3 worm cellular contexts compared by ENCODE assay signal in the genomic region with DNA sequence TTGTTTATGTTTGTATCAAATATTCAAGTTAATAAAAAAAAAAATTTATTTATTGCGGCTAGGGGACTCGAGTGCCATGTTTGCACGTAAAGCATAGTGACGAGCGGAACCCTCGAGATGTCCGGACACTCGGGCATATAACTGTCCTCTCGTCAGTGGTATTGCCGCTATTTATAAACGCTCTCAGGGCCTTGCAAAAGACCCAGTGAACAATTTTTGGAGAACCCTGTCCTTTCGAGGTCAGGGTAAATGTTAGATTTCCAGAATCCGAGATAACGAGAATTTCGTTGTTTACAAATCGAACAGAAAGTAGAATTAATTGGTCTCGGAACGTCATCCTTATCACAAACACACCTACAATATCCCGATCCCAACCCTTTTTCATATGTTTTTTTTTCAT.
TF ChIP-seq lines count a peak whose summit lies in the region.

Gene D1086.3, plus strand, starts transcription at position 390 of the 400 bp plus-strand sequence.

TF ChIP-seq in whole organism, L1 larva, 84 proteins besides CTCF, POLR2A, EP300 and RAD21 (continued from another document and continues in another):
- TF ChIP-seq elt-2 (tag; optimal IDR thresholded peaks at IDR 0.05; lab: Kevin White, UChicago) (peak; percentile 55), nhr-237 (tag; optimal IDR thresholded peaks at IDR 0.05; lab: Kevin White, UChicago) (no peak), hlh-17 (GFP tag; optimal IDR thresholded peaks at IDR 0.05; lab: Kevin White, UChicago; ENCODE audit: borderline replicate concordance) (no peak), lsy-2 (tag; optimal IDR thresholded peaks at IDR 0.05; lab: Kevin White, UChicago) (peak in 1 of 2 experiments; percentile 42), ceh-88 (GFP tag; IDR thresholded peaks at IDR 0.05; lab: Robert Waterston, UW) (no peak), lir-3 (tag; optimal IDR thresholded peaks at IDR 0.05; lab: Kevin White, UChicago; ENCODE audit: poor library complexity) (no peak), grh-1 (GFP tag; IDR thresholded peaks at IDR 0.05; lab: Robert Waterston, UW) (peak; percentile 53; the same call in 1 of the 2 replicates), lin-13 (GFP tag; optimal IDR thresholded peaks at IDR 0.05; lab: Kevin White, UChicago) (no peak), ztf-4 (tag; optimal IDR thresholded peaks at IDR 0.05; lab: Kevin White, UChicago) (no peak), nhr-76 (tag; optimal IDR thresholded peaks at IDR 0.05; lab: Kevin White, UChicago) (no peak), nhr-85 (tag; lab: Kevin White, UChicago) (peak; percentile 87), pag-3 (tag; optimal IDR thresholded peaks at IDR 0.05; lab: Kevin White, UChicago; ENCODE audit: borderline replicate concordance, insufficient read depth) (no peak), zip-4 (GFP tag; optimal IDR thresholded peaks at IDR 0.05; lab: Kevin White, UChicago) (no peak), mab-9 (GFP tag; IDR thresholded peaks at IDR 0.05; lab: Robert Waterston, UW) (no peak), hpl-2 (GFP tag; optimal IDR thresholded peaks at IDR 0.05; lab: Kevin White, UChicago) (no peak), nhr-84 (tag; optimal IDR thresholded peaks at IDR 0.05; lab: Kevin White, UChicago) (no peak), efl-1 (optimal IDR thresholded peaks at IDR 0.05; lab: Kevin White, UChicago) (peak; percentile 17 to 47), efl-1 (GFP tag; optimal IDR thresholded peaks at IDR 0.05 in 1 of 2; lab: Kevin White, UChicago) (peak in 1 of 2 experiments; percentile 92), zag-1 (tag; optimal IDR thresholded peaks at IDR 0.05; lab: Kevin White, UChicago) (no peak), unc-130 (tag; optimal IDR thresholded peaks at IDR 0.05; lab: Kevin White, UChicago) (no peak), ces-1 (GFP tag; optimal IDR thresholded peaks at IDR 0.05; lab: Kevin White, UChicago) (no peak), dpl-1 (GFP tag; optimal IDR thresholded peaks at IDR 0.05; lab: Kevin White, UChicago) (no peak), ztf-11 (tag; optimal IDR thresholded peaks at IDR 0.05; lab: Kevin White, UChicago) (no peak), unc-98 (GFP tag; IDR thresholded peaks at IDR 0.05; lab: Robert Waterston, UW) (no peak), snu-23 (GFP tag; optimal IDR thresholded peaks at IDR 0.05; lab: Kevin White, UChicago) (peak; percentile 48), lin-14 (GFP tag; optimal IDR thresholded peaks at IDR 0.05; lab: Kevin White, UChicago) (peak; percentile 4), lin-15B (tag; optimal IDR thresholded peaks at IDR 0.05; lab: Kevin White, UChicago) (no peak), xbp-1 (tag; optimal IDR thresholded peaks at IDR 0.05; lab: Kevin White, UChicago) (peak; percentile 27), sup-37 (GFP tag; optimal IDR thresholded peaks at IDR 0.05; lab: Kevin White, UChicago) (no peak), skn-1 (tag; optimal IDR thresholded peaks at IDR 0.05; lab: Kevin White, UChicago) (no peak), irx-1 (tag; optimal IDR thresholded peaks at IDR 0.05; lab: Kevin White, UChicago) (no peak), pax-3 (tag; optimal IDR thresholded peaks at IDR 0.05; lab: Kevin White, UChicago) (no peak), nhr-28 (tag; optimal IDR thresholded peaks at IDR 0.05; lab: Kevin White, UChicago) (no peak), rnt-1 (tag; optimal IDR thresholded peaks at IDR 0.05; lab: Kevin White, UChicago) (peak; percentile 82), elt-3 (tag; optimal IDR thresholded peaks at IDR 0.05; lab: Kevin White, UChicago) (peak in 1 of 6 experiments; percentile 7), unc-86 (tag; optimal IDR thresholded peaks at IDR 0.05; lab: Kevin White, UChicago) (no peak), nhr-47 (tag; optimal IDR thresholded peaks at IDR 0.05; lab: Kevin White, UChicago) (peak; percentile 72), F16B12.6 (tag; optimal IDR thresholded peaks at IDR 0.05; lab: Kevin White, UChicago) (no peak), ceh-63 (GFP tag; optimal IDR thresholded peaks at IDR 0.05; lab: Kevin White, UChicago) (no peak), vab-15 (tag; optimal IDR thresholded peaks at IDR 0.05; lab: Kevin White, UChicago) (no peak), lin-39 (tag; optimal IDR thresholded peaks at IDR 0.05; lab: Kevin White, UChicago) (peak; percentile 75), hlh-4 (tag; optimal IDR thresholded peaks at IDR 0.05; lab: Kevin White, UChicago) (no peak), mef-2 (tag; optimal IDR thresholded peaks at IDR 0.05; lab: Kevin White, UChicago) (no peak)

TF ChIP-seq in whole organism, L4 larva, 104 proteins besides CTCF, POLR2A, EP300 and RAD21 (continued from another document):
- TF ChIP-seq arid-1 (GFP tag; conservative IDR thresholded peaks at IDR 0.05; lab: Robert Waterston, UW) = peak; percentile 57; the same call in 1 of the 2 replicates
- TF ChIP-seq nhr-10 (tag; optimal IDR thresholded peaks at IDR 0.05; lab: Kevin White, UChicago) = no peak
- TF ChIP-seq nhr-48 (tag; optimal IDR thresholded peaks at IDR 0.05; lab: Kevin White, UChicago) = no peak
- TF ChIP-seq lim-7 (GFP tag; IDR thresholded peaks at IDR 0.05; lab: Robert Waterston, UW) = no peak
- TF ChIP-seq lir-3 (tag; optimal IDR thresholded peaks at IDR 0.05; lab: Kevin White, UChicago) = no peak
- TF ChIP-seq ZK546.5 (tag; optimal IDR thresholded peaks at IDR 0.05; lab: Kevin White, UChicago) = no peak
- no peak for TF ChIP-seq dmd-8 (GFP tag; IDR thresholded peaks at IDR 0.05; lab: Robert Waterston, UW)
- no peak for TF ChIP-seq tag-97 (GFP tag; IDR thresholded peaks at IDR 0.05; lab: Robert Waterston, UW)
- TF ChIP-seq cey-2 (tag; optimal IDR thresholded peaks at IDR 0.05; lab: Kevin White, UChicago; ENCODE audit: borderline replicate concordance, insufficient read depth) = no peak
- peak in 1 of 2 experiments; percentile 37 for TF ChIP-seq lsy-2 (tag; optimal IDR thresholded peaks at IDR 0.05; lab: Kevin White, UChicago)
- no peak for TF ChIP-seq saeg-2 (GFP tag; IDR thresholded peaks at IDR 0.05; lab: Robert Waterston, UW)
- TF ChIP-seq ZK337.2 (GFP tag; IDR thresholded peaks at IDR 0.05; lab: Robert Waterston, UW) = no peak
- peak; percentile 97 for TF ChIP-seq ama-1 (optimal IDR thresholded peaks at IDR 0.05; lab: Kevin White, UChicago)
- TF ChIP-seq ceh-62 (tag; optimal IDR thresholded peaks at IDR 0.05; lab: Kevin White, UChicago) = no peak
- TF ChIP-seq skn-1 (tag; optimal IDR thresholded peaks at IDR 0.05; lab: Kevin White, UChicago) = no peak
- TF ChIP-seq hlh-11 (tag; optimal IDR thresholded peaks at IDR 0.05; lab: Kevin White, UChicago) = peak; percentile 30
- TF ChIP-seq sdz-12 (GFP tag; optimal IDR thresholded peaks at IDR 0.05; lab: Kevin White, UChicago) = no peak
- TF ChIP-seq nhr-41 (GFP tag; IDR thresholded peaks at IDR 0.05; lab: Robert Waterston, UW) = no peak
- no peak for TF ChIP-seq D1046.2 (GFP tag; IDR thresholded peaks at IDR 0.05; lab: Robert Waterston, UW)
- TF ChIP-seq nhr-102 (tag; optimal IDR thresholded peaks at IDR 0.05; lab: Kevin White, UChicago) = peak; percentile 11
- no peak for TF ChIP-seq madf-9 (GFP tag; conservative IDR thresholded peaks at IDR 0.05; lab: Robert Waterston, UW)
- peak; percentile 73; the same call in 1 of the 2 replicates for TF ChIP-seq lin-38 (GFP tag; IDR thresholded peaks at IDR 0.05; lab: Robert Waterston, UW)
- no peak for TF ChIP-seq ceh-28 (tag; optimal IDR thresholded peaks at IDR 0.05; lab: Kevin White, UChicago)
- TF ChIP-seq pha-4 (GFP tag; IDR thresholded peaks at IDR 0.05; lab: Robert Waterston, UW) = 0 out of 2 replicates have a peak, but pooled peaks have one; percentile 39
- TF ChIP-seq pha-4 (tag; optimal IDR thresholded peaks at IDR 0.05; lab: Kevin White, UChicago) = no peak
- TF ChIP-seq ceh-82 (tag; optimal IDR thresholded peaks at IDR 0.05; lab: Kevin White, UChicago) = no peak
- no peak for TF ChIP-seq R02D3.7 (tag; optimal IDR thresholded peaks at IDR 0.05; lab: Kevin White, UChicago)
- no peak for TF ChIP-seq nhr-77 (tag; optimal IDR thresholded peaks at IDR 0.05; lab: Kevin White, UChicago)
- no peak for TF ChIP-seq zfp-3 (GFP tag; conservative IDR thresholded peaks at IDR 0.05; lab: Robert Waterston, UW)
- TF ChIP-seq rbr-2 (tag; optimal IDR thresholded peaks at IDR 0.05; lab: Kevin White, UChicago) = peak; percentile 19
- 0 out of 2 replicates have a peak, but pooled peaks have one; percentile 23 for TF ChIP-seq hmg-1.1 (GFP tag; IDR thresholded peaks at IDR 0.05; lab: Robert Waterston, UW)
- no peak for TF ChIP-seq egl-27 (tag; optimal IDR thresholded peaks at IDR 0.05; lab: Kevin White, UChicago)
- no peak for TF ChIP-seq zip-11 (GFP tag; IDR thresholded peaks at IDR 0.05; lab: Robert Waterston, UW)
- no peak for TF ChIP-seq ctbp-1 (GFP tag; IDR thresholded peaks at IDR 0.05; lab: Robert Waterston, UW)
- TF ChIP-seq T20F7.1 (GFP tag; optimal IDR thresholded peaks at IDR 0.05; lab: Kevin White, UChicago) = no peak
- no peak for TF ChIP-seq daf-12 (tag; optimal IDR thresholded peaks at IDR 0.05; lab: Kevin White, UChicago)
- TF ChIP-seq nhr-111 (GFP tag; optimal IDR thresholded peaks at IDR 0.05; lab: Kevin White, UChicago) = no peak
- no peak for TF ChIP-seq vab-7 (GFP tag; IDR thresholded peaks at IDR 0.05; lab: Robert Waterston, UW)
- TF ChIP-seq nhr-237 (tag; optimal IDR thresholded peaks at IDR 0.05; lab: Kevin White, UChicago) = no peak
- TF ChIP-seq ces-1 (GFP tag; optimal IDR thresholded peaks at IDR 0.05; lab: Kevin White, UChicago) = no peak
- TF ChIP-seq mxl-3 (GFP tag; optimal IDR thresholded peaks at IDR 0.05; lab: Kevin White, UChicago) = no peak
- 0 out of 2 replicates have a peak, but pooled peaks have one; percentile 46 for TF ChIP-seq daf-19 (GFP tag; conservative IDR thresholded peaks at IDR 0.05; lab: Robert Waterston, UW)
- peak; percentile 85 for TF ChIP-seq F49E8.2 (tag; optimal IDR thresholded peaks at IDR 0.05; lab: Kevin White, UChicago; ENCODE audit: borderline replicate concordance)
- no peak for TF ChIP-seq zip-2 (tag; optimal IDR thresholded peaks at IDR 0.05; lab: Kevin White, UChicago)

TF ChIP-seq in whole organism, young adult, 124 proteins besides CTCF, POLR2A, EP300 and RAD21 (continued from another document):
- TF ChIP-seq Y79H2A.3 (GFP tag; conservative IDR thresholded peaks at IDR 0.05; lab: Robert Waterston, UW) (no peak), lsl-1 (GFP tag; optimal IDR thresholded peaks at IDR 0.05; lab: Kevin White, UChicago) (peak; percentile 73), hmg-1.2 (GFP tag; IDR thresholded peaks at IDR 0.05; lab: Robert Waterston, UW) (peak; percentile 97), ztf-22 (GFP tag; optimal IDR thresholded peaks at IDR 0.05; lab: Kevin White, UChicago) (no peak), pbrm-1 (GFP tag; IDR thresholded peaks at IDR 0.05; lab: Robert Waterston, UW) (peak; percentile 95), K12H6.12 (tag; optimal IDR thresholded peaks at IDR 0.05; lab: Kevin White, UChicago) (peak; percentile 15), Y67H2A.10 (GFP tag; conservative IDR thresholded peaks at IDR 0.05; lab: Robert Waterston, UW) (no peak), rpc-1 (optimal IDR thresholded peaks at IDR 0.05; lab: Kevin White, UChicago) (no peak), rpc-1 (tag; optimal IDR thresholded peaks at IDR 0.05; lab: Kevin White, UChicago) (no peak), dpl-1 (GFP tag; optimal IDR thresholded peaks at IDR 0.05; lab: Kevin White, UChicago) (no peak), Y56A3A.18 (GFP tag; IDR thresholded peaks at IDR 0.05; lab: Robert Waterston, UW) (no peak), F49E8.2 (tag; optimal IDR thresholded peaks at IDR 0.05; lab: Kevin White, UChicago; ENCODE audit: insufficient read depth) (peak; percentile 76), ztf-25 (GFP tag; IDR thresholded peaks at IDR 0.05; lab: Robert Waterston, UW) (0 out of 2 replicates have a peak, but pooled peaks have one; percentile 58), nhr-179 (tag; optimal IDR thresholded peaks at IDR 0.05; lab: Kevin White, UChicago) (no peak), K11D2.4 (GFP tag; IDR thresholded peaks at IDR 0.05; lab: Robert Waterston, UW) (no peak), hsf-1 (GFP tag; IDR thresholded peaks at IDR 0.05; lab: Robert Waterston, UW) (no peak), snpc-1.3 (tag; optimal IDR thresholded peaks at IDR 0.05; lab: Kevin White, UChicago; ENCODE audit: insufficient read depth) (peak; percentile 93), dpff-1 (tag; optimal IDR thresholded peaks at IDR 0.05; lab: Kevin White, UChicago) (no peak), cebp-2 (GFP tag; IDR thresholded peaks at IDR 0.05; lab: Robert Waterston, UW) (no peak), sdz-38 (tag; optimal IDR thresholded peaks at IDR 0.05; lab: Kevin White, UChicago) (no peak), unc-62 (GFP tag; optimal IDR thresholded peaks at IDR 0.05; lab: Kevin White, UChicago) (no peak), ZK185.1 (tag; optimal IDR thresholded peaks at IDR 0.05; lab: Kevin White, UChicago; ENCODE audit: poor library complexity, severe bottlenecking) (no peak), ceh-91 (GFP tag; IDR thresholded peaks at IDR 0.05; lab: Robert Waterston, UW) (no peak), B0019.2 (GFP tag; conservative IDR thresholded peaks at IDR 0.05; lab: Robert Waterston, UW) (no peak), tbp1 (GFP tag; optimal IDR thresholded peaks at IDR 0.05; lab: Kevin White, UChicago) (peak; percentile 80), F39B2.1 (GFP tag; IDR thresholded peaks at IDR 0.05; lab: Robert Waterston, UW) (no peak), ets-4 (GFP tag; optimal IDR thresholded peaks at IDR 0.05; lab: Kevin White, UChicago) (no peak), lag-1 (GFP tag; IDR thresholded peaks at IDR 0.05; lab: Robert Waterston, UW) (no peak), F10E7.11 (tag; optimal IDR thresholded peaks at IDR 0.05; lab: Kevin White, UChicago) (no peak), F37B4.10 (GFP tag; IDR thresholded peaks at IDR 0.05; lab: Robert Waterston, UW) (no peak), cebp-1 (GFP tag; IDR thresholded peaks at IDR 0.05; lab: Robert Waterston, UW) (no peak), cebp-1 (tag; optimal IDR thresholded peaks at IDR 0.05; lab: Kevin White, UChicago) (no peak), tlf-1 (GFP tag; optimal IDR thresholded peaks at IDR 0.05; lab: Kevin White, UChicago) (no peak), zim-3 (tag; optimal IDR thresholded peaks at IDR 0.05; lab: Kevin White, UChicago) (no peak), bed-1 (GFP tag; IDR thresholded peaks at IDR 0.05; lab: Robert Waterston, UW) (no peak), madf-6 (GFP tag; IDR thresholded peaks at IDR 0.05; lab: Robert Waterston, UW) (peak; percentile 88)
